Worm (Caenorhabditis elegans) whole organism, L3 larva: ENCODE data around the gene Y61A9LA.12.
A peak's percentile ranks its signal among the peaks of the same experiment; 100 is the strongest.

Experiments
- R02D3.7 ChIP-seq: fragments of 150-350 bp; optimal IDR thresholded peaks from 2 replicates; lab custom pipeline; 2014; ENCODE audit warnings: missing biosample characterization, missing genetic modification characterization
- ZK546.5 ChIP-seq: sonication (generic microtip); optimal IDR thresholded peaks from 2 replicates; lab custom pipeline; 2017; ENCODE audit warnings: missing biosample characterization, missing genetic modification characterization
- ama-1 ChIP-seq: fragments of 150-350 bp; optimal IDR thresholded peaks from 2 replicates; lab custom pipeline; 2018
- ceh-16 ChIP-seq: sonication (generic microtip); optimal IDR thresholded peaks from 2 replicates; lab custom pipeline; 2017; ENCODE audit warnings: missing biosample characterization, missing genetic modification characterization
- ceh-28 ChIP-seq: fragments of 150-350 bp; optimal IDR thresholded peaks from 2 replicates; lab custom pipeline; 2014; ENCODE audit warnings: missing biosample characterization, missing genetic modification reagents, missing genetic modification characterization
- egl-27 ChIP-seq: sonication (generic microtip); optimal IDR thresholded peaks from 4 replicates; lab custom pipeline; 2017; ENCODE audit warnings: missing biosample characterization, missing genetic modification reagents, missing genetic modification characterization
- egl-5 ChIP-seq: fragments of 150-350 bp; optimal IDR thresholded peaks from 2 replicates; lab custom pipeline; 2017; ENCODE audit warnings: missing biosample characterization, missing genetic modification reagents, missing genetic modification characterization, inconsistent platforms
- elt-1 ChIP-seq: fragments of 150-350 bp; optimal IDR thresholded peaks from 2 replicates; lab custom pipeline; 2014; ENCODE audit warnings: missing biosample characterization, missing genetic modification characterization
- elt-2 ChIP-seq: sonication (generic microtip); optimal IDR thresholded peaks from 2 replicates; lab custom pipeline; 2016; ENCODE audit warnings: missing genetic modification reagents, mild to moderate bottlenecking, missing genetic modification characterization, missing compliant biosample characterization
- elt-3 ChIP-seq, 3 experiments: fragments of 150-350 bp in 1 of 3; sonication (generic microtip) in 2 of 3; optimal IDR thresholded peaks; 2 replicates in 2 of 3; 4 replicates in 1 of 3; lab custom pipeline; 2014 to 2017; ENCODE audit warnings: missing biosample characterization in 3 of 3, missing genetic modification characterization in 3 of 3
- eor-1 ChIP-seq, 2 experiments: fragments of 150-350 bp; optimal IDR thresholded peaks; 2 replicates each; lab custom pipeline; 2014 to 2018; ENCODE audit warnings: missing biosample characterization in 2 of 2, missing genetic modification characterization in 2 of 2
- fkh-10 ChIP-seq: sonication (generic microtip); optimal IDR thresholded peaks from 2 replicates; lab custom pipeline; 2017; ENCODE audit warnings: missing biosample characterization, missing genetic modification reagents, missing genetic modification characterization
- fkh-2 ChIP-seq: fragments of 150-350 bp; optimal IDR thresholded peaks from 2 replicates; lab custom pipeline; 2014; ENCODE audit warnings: missing biosample characterization, missing genetic modification reagents, missing genetic modification characterization
- fos-1 ChIP-seq: fragments of 150-350 bp; optimal IDR thresholded peaks from 2 replicates; lab custom pipeline; 2014; ENCODE audit warnings: missing biosample characterization, missing genetic modification characterization
- hmg-11 ChIP-seq: sonication (generic microtip); optimal IDR thresholded peaks from 2 replicates; lab custom pipeline; 2016; ENCODE audit warnings: missing genetic modification characterization, missing compliant biosample characterization
- jun-1 ChIP-seq: fragments of 150-350 bp; optimal IDR thresholded peaks from 2 replicates; lab custom pipeline; 2014; ENCODE audit warnings: missing biosample characterization, missing genetic modification reagents, missing genetic modification characterization
- mdl-1 ChIP-seq: fragments of 150-350 bp; optimal IDR thresholded peaks from 2 replicates; lab custom pipeline; 2014; ENCODE audit warnings: missing biosample characterization, missing genetic modification characterization
- mml-1 ChIP-seq: fragments of 150-350 bp; sonication (generic microtip); optimal IDR thresholded peaks from 3 replicates; lab custom pipeline; 2014; ENCODE audit warnings: missing biosample characterization, missing genetic modification characterization
- nfya-1 ChIP-seq: sonication (generic microtip); optimal IDR thresholded peaks from 2 replicates; lab custom pipeline; 2017; ENCODE audit warnings: missing genetic modification characterization, mild to moderate bottlenecking, missing compliant biosample characterization, antibody characterized with exemption, moderate library complexity; ENCODE audit not compliant: insufficient read depth
- nhr-11 ChIP-seq: fragments of 150-350 bp; optimal IDR thresholded peaks from 2 replicates; lab custom pipeline; 2014; ENCODE audit warnings: missing biosample characterization, missing genetic modification characterization
- nhr-23 ChIP-seq: fragments of 150-350 bp; optimal IDR thresholded peaks from 2 replicates; lab custom pipeline; 2014; ENCODE audit warnings: missing biosample characterization, missing genetic modification reagents, missing genetic modification characterization
- nhr-25 ChIP-seq: sonication (generic microtip); optimal IDR thresholded peaks from 2 replicates; lab custom pipeline; 2017; ENCODE audit warnings: missing biosample characterization, missing genetic modification characterization
- nhr-28 ChIP-seq: fragments of 150-350 bp; optimal IDR thresholded peaks from 2 replicates; lab custom pipeline; 2014; ENCODE audit warnings: missing biosample characterization, missing genetic modification characterization
- nhr-76 ChIP-seq: fragments of 150-350 bp; sonication (generic microtip); optimal IDR thresholded peaks from 5 replicates; lab custom pipeline; 2014; ENCODE audit warnings: missing biosample characterization, missing genetic modification characterization
- sea-2 ChIP-seq: fragments of 150-350 bp; sonication (generic microtip); optimal IDR thresholded peaks from 4 replicates; lab custom pipeline; 2014; ENCODE audit warnings: missing biosample characterization, missing genetic modification reagents, missing genetic modification characterization
- snpc-4 ChIP-seq: fragments of 150-350 bp; optimal IDR thresholded peaks from 2 replicates; lab custom pipeline; 2014; ENCODE audit warnings: missing biosample characterization, missing genetic modification characterization
- tbx-2 ChIP-seq: sonication (generic microtip); optimal IDR thresholded peaks from 2 replicates; lab custom pipeline; 2016; ENCODE audit warnings: mild to moderate bottlenecking, missing genetic modification characterization, missing compliant biosample characterization
- unc-39 ChIP-seq: sonication (generic microtip); optimal IDR thresholded peaks from 4 replicates; lab custom pipeline; 2017; ENCODE audit warnings: missing biosample characterization, missing genetic modification characterization
- unc-62 ChIP-seq: fragments of 150-350 bp; sonication (generic microtip); optimal IDR thresholded peaks from 4 replicates; lab custom pipeline; 2014; ENCODE audit warnings: missing biosample characterization, missing genetic modification reagents, missing genetic modification characterization
- zag-1 ChIP-seq: fragments of 150-350 bp; optimal IDR thresholded peaks from 2 replicates; lab custom pipeline; 2014; ENCODE audit warnings: missing biosample characterization, missing genetic modification characterization
- ztf-11 ChIP-seq: fragments of 150-350 bp; optimal IDR thresholded peaks from 2 replicates; lab custom pipeline; 2014; ENCODE audit warnings: missing biosample characterization, missing genetic modification characterization
- ztf-4 ChIP-seq: fragments of 150-350 bp; optimal IDR thresholded peaks from 2 replicates; lab custom pipeline; 2014; ENCODE audit warnings: missing biosample characterization, missing genetic modification characterization

Y61A9LA.12 gene

DNA sequence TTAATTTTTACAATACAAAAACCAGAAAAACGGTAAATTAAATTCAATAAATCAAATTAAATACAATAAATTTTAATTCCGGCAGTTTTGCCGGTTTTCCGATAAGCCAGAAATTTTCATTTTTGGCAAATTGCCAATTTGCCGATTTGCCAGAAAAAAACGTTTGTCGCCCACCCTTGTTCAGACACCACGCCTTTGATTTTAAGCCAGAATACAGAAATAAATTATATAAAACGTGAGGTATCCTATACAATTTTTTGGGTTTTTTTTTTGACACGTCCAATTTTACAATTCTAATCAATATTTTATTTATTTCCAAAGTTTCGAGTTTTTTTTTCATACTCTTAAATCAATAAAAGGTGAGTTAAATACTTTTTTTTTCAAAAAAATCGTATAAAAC lies 40.9 kb upstream of the Y61A9LA.12 start, which contains the start of gene T28F12.1:
T28F12.1 (plus strand) TSS at position 301 of the 400 bp plus-strand sequence.
- TF ChIP-seq nhr-76 (tag; lab: Kevin White, UChicago) (no peak), ama-1 (lab: Kevin White, UChicago) (no peak), egl-27 (tag; lab: Kevin White, UChicago) (no peak), ztf-4 (tag; lab: Kevin White, UChicago) (no peak), R02D3.7 (tag; lab: Kevin White, UChicago) (no peak)

DNA sequence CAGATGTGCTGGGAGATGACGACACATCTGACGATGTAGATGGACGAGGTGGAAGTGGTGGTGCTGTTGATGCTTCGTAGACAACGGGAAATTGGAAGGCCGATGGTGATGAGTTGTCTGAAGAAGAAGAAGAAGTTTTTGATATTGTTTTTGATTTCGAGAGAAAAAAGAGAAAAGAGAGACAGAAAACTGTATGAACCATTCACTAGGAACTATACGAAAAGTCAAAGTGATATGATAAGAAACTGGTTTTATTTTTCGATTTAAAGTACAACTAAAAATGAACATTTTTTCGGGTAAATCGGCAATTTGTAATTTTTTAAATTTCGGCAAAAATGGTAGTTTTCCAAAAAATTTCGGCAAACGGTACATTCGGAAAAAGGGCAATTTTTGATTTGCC lies 35.0 kb upstream of the Y61A9LA.12 start:
- TF ChIP-seq nhr-23 (tag; lab: Kevin White, UChicago) (no peak), fkh-2 (tag; lab: Kevin White, UChicago) (no peak), unc-39 (tag; lab: Kevin White, UChicago) (no peak), nhr-25 (tag; lab: Kevin White, UChicago) (no peak), jun-1 (tag; lab: Kevin White, UChicago) (no peak)

DNA sequence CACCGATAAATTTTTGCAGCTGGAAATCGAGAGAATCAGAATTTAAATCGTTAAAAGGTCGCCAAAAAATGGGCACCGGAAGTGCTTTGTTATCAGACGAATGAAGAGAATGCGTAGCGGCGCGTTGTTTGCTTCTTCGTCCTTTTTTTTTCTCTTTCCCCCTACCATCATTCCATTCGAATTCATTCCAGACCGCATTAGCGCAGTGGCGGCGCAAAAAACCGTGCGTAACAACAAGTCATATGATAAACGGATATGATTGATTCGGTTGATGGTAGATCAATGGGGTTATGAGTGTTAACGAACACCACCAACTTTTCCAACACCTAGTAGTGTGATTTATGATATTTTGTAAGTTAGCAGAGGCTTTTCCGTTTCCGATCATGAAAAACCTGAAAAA lies 30.4 kb upstream of the Y61A9LA.12 start:
- TF ChIP-seq ZK546.5 (tag; lab: Kevin White, UChicago) (no peak), nhr-23 (tag; lab: Kevin White, UChicago) (peak; percentile 53)

DNA sequence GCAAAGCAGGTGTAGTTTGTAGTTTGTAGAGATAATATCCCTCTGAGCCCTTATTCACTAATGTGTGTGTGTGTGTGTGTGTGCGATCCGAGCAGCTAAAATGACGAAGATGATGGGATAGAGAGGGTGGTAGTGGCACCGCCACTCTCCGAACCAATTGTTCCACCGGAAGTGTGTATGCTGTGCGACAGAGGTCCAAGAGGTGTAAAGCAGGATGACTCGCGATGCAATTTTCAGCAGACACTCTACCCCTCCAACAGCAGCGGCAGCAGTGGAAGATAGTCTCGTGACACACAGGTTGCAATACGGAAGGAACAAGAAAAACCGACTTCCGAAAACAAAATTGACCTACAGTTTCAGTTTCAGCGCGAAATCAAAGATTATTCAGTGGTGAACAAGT lies 29.8 kb upstream of the Y61A9LA.12 start:
- no peak for TF ChIP-seq R02D3.7 (tag; lab: Kevin White, UChicago)
- no peak for TF ChIP-seq ztf-11 (tag; lab: Kevin White, UChicago)
- TF ChIP-seq ceh-16 (tag; lab: Kevin White, UChicago) = no peak
- TF ChIP-seq unc-62 = no peak
- no peak for TF ChIP-seq fos-1 (tag; lab: Kevin White, UChicago)
- no peak for TF ChIP-seq nhr-76 (tag; lab: Kevin White, UChicago)
- no peak for TF ChIP-seq fkh-10 (GFP tag; lab: Kevin White, UChicago)
- no peak for TF ChIP-seq elt-2 (tag; lab: Kevin White, UChicago)
- TF ChIP-seq ceh-28 (tag; lab: Kevin White, UChicago) = no peak
- TF ChIP-seq mml-1 (tag; lab: Kevin White, UChicago) = no peak
- no peak for TF ChIP-seq eor-1 (tag; optimal IDR thresholded peaks at IDR 0.05; lab: Kevin White, UChicago)
- no peak for TF ChIP-seq nhr-23 (tag; lab: Kevin White, UChicago)
- no peak for TF ChIP-seq tbx-2 (tag; lab: Kevin White, UChicago)
- no peak for TF ChIP-seq mdl-1 (tag; lab: Kevin White, UChicago)
- TF ChIP-seq nhr-11 = no peak
- no peak for TF ChIP-seq nhr-28 (tag; lab: Kevin White, UChicago)
- TF ChIP-seq snpc-4 (tag; lab: Kevin White, UChicago) = no peak
- no peak for TF ChIP-seq ztf-4 (tag; lab: Kevin White, UChicago)
- TF ChIP-seq jun-1 (tag; lab: Kevin White, UChicago) = no peak

DNA sequence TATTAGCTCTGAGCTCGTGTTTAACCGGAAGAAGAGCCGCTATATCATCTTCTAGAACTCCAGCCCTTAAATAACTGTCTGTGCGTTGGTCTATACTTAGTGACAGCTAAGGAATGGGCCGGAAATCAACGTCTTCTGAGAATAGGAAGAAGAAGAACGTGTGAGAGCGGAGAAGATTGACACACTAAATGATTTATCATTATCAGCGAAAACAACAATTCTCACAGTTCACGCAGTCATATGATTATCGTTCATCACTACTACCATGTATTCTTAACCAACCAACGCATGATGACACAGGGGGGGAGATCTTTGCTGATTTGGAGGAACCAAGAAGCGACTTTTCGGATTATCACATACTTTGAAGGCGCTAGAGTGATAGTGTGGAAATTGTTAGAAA lies 29.3 kb upstream of the Y61A9LA.12 start:
- TF ChIP-seq nhr-23 (tag; lab: Kevin White, UChicago) (peak; percentile 68), egl-5 (no peak), elt-3 (tag; optimal IDR thresholded peaks at IDR 0.05; lab: Kevin White, UChicago) (no peak)

DNA sequence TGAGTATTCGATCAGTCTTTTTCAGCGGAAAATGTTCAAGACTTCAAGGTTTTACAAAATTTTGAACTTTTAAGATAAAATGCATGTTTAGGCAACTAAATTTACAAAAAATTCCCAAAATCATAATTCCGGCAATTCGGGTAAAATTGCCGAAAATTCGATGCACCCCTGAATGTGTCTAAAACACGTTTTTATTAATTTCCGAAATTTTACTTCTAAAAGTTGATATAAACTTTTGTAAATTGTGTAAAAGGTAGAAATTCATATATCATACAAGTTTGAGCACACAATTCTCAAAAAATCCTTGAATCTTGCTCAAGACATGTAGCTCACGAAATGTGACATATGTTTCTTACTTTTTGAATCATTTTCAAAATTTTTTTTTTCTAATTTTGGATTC lies 28.6 kb upstream of the Y61A9LA.12 start:
- TF ChIP-seq jun-1 (tag; lab: Kevin White, UChicago) (no peak), R02D3.7 (tag; lab: Kevin White, UChicago) (no peak)

DNA sequence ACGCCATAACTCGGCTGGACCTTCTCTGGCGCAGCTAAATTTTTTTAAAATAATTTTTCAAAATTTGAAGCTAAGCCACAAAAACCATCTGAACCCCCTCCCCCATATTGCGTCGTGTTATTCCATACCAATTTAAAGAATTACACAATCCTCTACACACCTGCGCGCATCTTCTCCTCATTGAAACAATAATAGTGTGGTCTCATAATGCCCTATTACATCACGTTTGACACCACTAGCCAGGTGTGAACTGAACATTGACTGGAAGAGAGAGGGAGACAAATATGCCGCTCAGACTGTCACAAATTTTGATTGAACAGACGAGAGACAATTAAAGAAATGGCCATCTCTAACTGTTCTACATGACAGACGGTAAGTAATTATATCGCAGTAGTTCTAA lies 28.2 kb upstream of the Y61A9LA.12 start:
- TF ChIP-seq sea-2 (GFP tag; lab: Kevin White, UChicago) (no peak), zag-1 (tag; lab: Kevin White, UChicago) (no peak), ama-1 (lab: Kevin White, UChicago) (no peak), fkh-10 (GFP tag; lab: Kevin White, UChicago) (no peak), ZK546.5 (tag; lab: Kevin White, UChicago) (no peak), nhr-28 (tag; lab: Kevin White, UChicago) (no peak), egl-27 (tag; lab: Kevin White, UChicago) (no peak), elt-1 (tag; lab: Kevin White, UChicago) (no peak), hmg-11 (tag; lab: Kevin White, UChicago) (no peak), nfya-1 (no peak)
- TF ChIP-seq, all 47 proteins: peak for 0
